Worm (Caenorhabditis elegans): ENCODE data around the gene srx-66.

srx-66 gene

DNA sequence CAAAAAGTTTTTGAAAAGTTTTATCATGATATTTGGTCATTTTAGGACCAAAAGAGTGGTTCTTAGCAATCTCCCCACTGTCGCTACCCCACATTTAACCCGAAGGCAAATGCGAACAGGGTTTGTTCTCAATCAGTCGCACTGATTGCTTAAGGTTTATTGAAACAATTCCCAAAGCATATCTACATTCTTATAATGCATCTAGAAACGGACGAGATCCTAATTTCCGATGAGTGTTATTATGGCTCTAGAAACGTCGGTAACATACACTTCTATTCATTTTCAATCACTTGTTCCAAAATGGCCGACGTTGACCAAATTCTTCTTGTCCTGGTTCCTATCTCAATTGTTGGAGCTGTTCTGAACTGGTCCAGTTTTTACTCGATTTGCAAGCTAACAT lies 2.2 kb downstream of the srx-66 start, which contains the start of gene srx-65:
srx-65 (plus strand) TSS at position 301 of the 400 bp plus-strand sequence.
- no peak for TF ChIP-seq F10E7.11 (tag; optimal IDR thresholded peaks at IDR 0.05)
- no peak for TF ChIP-seq K11D2.4 (GFP tag; IDR thresholded peaks at IDR 0.05)
- TF ChIP-seq B0019.2 (GFP tag; conservative IDR thresholded peaks at IDR 0.05) = no peak
- no peak for TF ChIP-seq dox-1 (GFP tag; IDR thresholded peaks at IDR 0.05)
- TF ChIP-seq mes-4 (tag; optimal IDR thresholded peaks at IDR 0.05) = no peak
- TF ChIP-seq akir-1 (GFP tag; optimal IDR thresholded peaks at IDR 0.05) = no peak
- TF ChIP-seq ztf-22 (GFP tag; optimal IDR thresholded peaks at IDR 0.05) = no peak
- TF ChIP-seq cebp-2 (GFP tag; IDR thresholded peaks at IDR 0.05) = no peak

DNA sequence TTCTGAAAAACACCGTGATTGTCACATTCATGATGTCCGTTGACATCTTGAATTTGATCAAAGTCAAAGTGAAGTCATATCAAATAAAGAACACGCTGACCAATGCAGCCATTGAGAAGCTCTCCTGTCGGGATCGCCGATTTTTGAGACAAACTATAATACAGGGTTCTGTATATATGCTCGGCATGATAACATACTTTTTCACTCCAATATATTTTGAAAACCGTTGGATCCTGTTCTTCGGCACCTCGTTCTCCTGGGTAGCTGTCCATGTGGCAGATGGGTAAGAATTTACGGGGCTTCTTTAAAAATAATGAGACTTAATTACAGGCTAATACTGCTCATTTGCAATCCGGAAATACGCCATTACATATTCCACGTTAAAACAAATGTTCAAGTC lies 3.2 kb downstream of the srx-66 start:
- TF ChIP-seq madf-3 (GFP tag; IDR thresholded peaks at IDR 0.05) (0 out of 2 replicates have a peak, but pooled peaks have one; percentile 45), die-1 (tag; optimal IDR thresholded peaks at IDR 0.05) (no peak)

DNA sequence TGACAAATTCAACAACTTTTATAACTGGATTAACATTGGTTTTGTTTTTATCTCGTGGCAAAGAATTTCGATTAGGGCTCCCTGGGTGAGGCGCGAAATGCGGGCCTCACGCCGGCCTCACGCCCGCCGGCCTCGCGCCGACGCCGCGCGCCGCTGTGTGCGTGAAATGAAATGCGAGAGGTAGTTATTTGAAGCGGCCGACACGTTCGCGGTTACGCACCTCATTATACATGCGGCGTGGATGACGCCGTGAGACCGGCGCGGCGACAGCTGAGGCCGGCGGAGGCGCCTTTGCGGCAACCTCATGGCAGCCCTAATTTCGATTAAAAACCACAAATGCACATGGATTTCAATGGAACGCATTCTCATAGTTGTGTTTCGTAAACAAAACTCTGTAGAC lies 8.1 kb downstream of the srx-66 start:
- TF ChIP-seq F37B4.10 (GFP tag; IDR thresholded peaks at IDR 0.05) (0 out of 2 replicates have a peak, but pooled peaks have one; percentile 78), hmg-1.2 (GFP tag; IDR thresholded peaks at IDR 0.05) (peak; percentile 57), snpc-4 (GFP tag; optimal IDR thresholded peaks at IDR 0.05) (no peak), snpc-4 (tag; optimal IDR thresholded peaks at IDR 0.05) (peak in 2 of 4 experiments; percentile 74 to 84), nhr-120 (GFP tag; IDR thresholded peaks at IDR 0.05) (0 out of 2 replicates have a peak, but pooled peaks have one; percentile 43), egl-18 (GFP tag; IDR thresholded peaks at IDR 0.05) (0 out of 2 replicates have a peak, but pooled peaks have one; percentile 30), ekl-4 (GFP tag; IDR thresholded peaks at IDR 0.05) (no peak), snpc-1.1 (tag; optimal IDR thresholded peaks at IDR 0.05; ENCODE audit: insufficient read depth) (no peak)

DNA sequence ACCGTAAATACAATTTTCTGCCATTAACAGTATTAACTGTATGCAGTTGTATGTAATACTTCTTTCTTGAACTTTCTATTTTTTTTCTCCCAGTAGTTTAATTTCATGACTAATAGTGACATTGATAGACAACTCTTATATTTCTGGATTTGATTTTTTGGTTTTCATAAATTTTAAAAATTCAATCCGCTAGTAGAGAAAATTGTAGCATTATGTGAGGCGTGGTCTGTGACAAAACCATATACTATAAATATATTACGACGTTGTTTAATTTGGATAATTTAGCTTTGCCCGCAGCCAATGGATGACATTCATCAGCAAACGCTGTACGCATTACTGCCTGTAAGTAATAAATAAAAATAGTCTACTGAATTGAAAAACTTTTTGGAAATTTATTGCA lies 9.7 kb downstream of the srx-66 start, which contains the start of gene srx-64:
srx-64 (plus strand) TSS at position 301 of the 400 bp plus-strand sequence.
- no peak for TF ChIP-seq F52B5.7 (tag; optimal IDR thresholded peaks at IDR 0.05)
- TF ChIP-seq ztf-25 (GFP tag; IDR thresholded peaks at IDR 0.05) = no peak
- no peak for TF ChIP-seq snpc-1.1 (tag; optimal IDR thresholded peaks at IDR 0.05; ENCODE audit: insufficient read depth)
- no peak for TF ChIP-seq Y53G8AR.9 (GFP tag; conservative IDR thresholded peaks at IDR 0.05)
- no peak for TF ChIP-seq ztf-18 (tag; optimal IDR thresholded peaks at IDR 0.05)
- no peak for TF ChIP-seq ets-4 (GFP tag; optimal IDR thresholded peaks at IDR 0.05)
- no peak for TF ChIP-seq die-1 (tag; optimal IDR thresholded peaks at IDR 0.05)
- no peak for TF ChIP-seq ccch-3 (GFP tag; optimal IDR thresholded peaks at IDR 0.05)
- TF ChIP-seq bed-1 (GFP tag; IDR thresholded peaks at IDR 0.05) = no peak
- no peak for TF ChIP-seq D2030.7 (GFP tag; IDR thresholded peaks at IDR 0.05)
- no peak for TF ChIP-seq nfya-2 (GFP tag; IDR thresholded peaks at IDR 0.05)
- TF ChIP-seq lin-54 (GFP tag; optimal IDR thresholded peaks at IDR 0.05) = no peak
- no peak for TF ChIP-seq rec-8 (tag; optimal IDR thresholded peaks at IDR 0.05)
- no peak for TF ChIP-seq F55B11.4 (tag; optimal IDR thresholded peaks at IDR 0.05; ENCODE audit: borderline replicate concordance, insufficient read depth)
- TF ChIP-seq hmg-1.2 (GFP tag; IDR thresholded peaks at IDR 0.05) = no peak
- no peak for TF ChIP-seq lsy-27 (tag; optimal IDR thresholded peaks at IDR 0.05; ENCODE audit: borderline replicate concordance, insufficient read depth)
- no peak for TF ChIP-seq athp-1 (tag; optimal IDR thresholded peaks at IDR 0.05)
- no peak for TF ChIP-seq hlh-26 (GFP tag; conservative IDR thresholded peaks at IDR 0.05)

Data from whole organism, young adult.